Worm (Caenorhabditis elegans): ENCODE measurements around the gene col-164.

DNA sequence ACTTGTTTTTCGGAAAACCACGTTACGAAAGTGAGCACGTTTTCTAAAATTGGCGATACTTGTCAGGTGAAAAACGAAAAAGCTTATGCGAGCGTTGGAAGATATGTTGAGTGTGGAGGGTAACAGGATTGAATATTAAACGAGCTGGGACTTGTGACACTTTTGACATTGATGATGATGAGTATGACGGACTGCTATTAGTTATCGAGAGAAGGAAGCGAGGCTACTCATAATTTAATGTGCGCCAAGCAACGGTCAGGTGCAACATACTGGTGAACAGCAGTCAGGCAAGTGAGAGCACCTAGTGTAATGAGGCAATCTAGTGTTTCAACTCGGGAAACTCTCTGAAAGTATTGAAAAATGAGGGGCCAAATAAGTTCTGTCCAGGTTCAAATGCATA is 43.1 kb upstream of the col-164 start:
- TF ChIP-seq pha-4 (GFP tag; IDR thresholded peaks at IDR 0.05) (no peak), pha-4 (tag; optimal IDR thresholded peaks at IDR 0.05) (no peak), zfp-2 (tag; optimal IDR thresholded peaks at IDR 0.05) (no peak), F49E8.2 (tag; optimal IDR thresholded peaks at IDR 0.05; ENCODE audit: borderline replicate concordance) (no peak), ceh-32 (tag; optimal IDR thresholded peaks at IDR 0.05; ENCODE audit: poor library complexity) (no peak)
